Fruit fly (Drosophila melanogaster) whole organism: ENCODE results near the gene CG43049.

ENCODE experiments used
- CG8478 ChIP-seq: fragments of >200 bp; optimal IDR thresholded peaks from 2 replicates; lab custom pipeline; 2018; ENCODE audit warnings: inconsistent platforms
- Dll ChIP-seq: fragments of >200 bp; optimal IDR thresholded peaks from 2 replicates; lab custom pipeline; 2017
- EcR ChIP-seq, 2 experiments: fragments of >200 bp; optimal IDR thresholded peaks; 2 replicates each; lab custom pipeline; 2017; ENCODE audit warnings: missing biosample characterization in 2 of 2, missing genetic modification characterization in 2 of 2, missing genetic modification reagents in 2 of 2
- pan ChIP-seq: fragments of >200 bp; optimal IDR thresholded peaks from 2 replicates; lab custom pipeline; 2017
- psq ChIP-seq: fragments of >200 bp; optimal IDR thresholded peaks from 2 replicates; lab custom pipeline; 2017
- usp ChIP-seq: fragments of >200 bp; optimal IDR thresholded peaks from 2 replicates; lab custom pipeline; 2017; ENCODE audit warnings: missing biosample characterization, missing genetic modification characterization, mixed read lengths

The CG43049 gene

dm6 chr3L:18952399-18952798 lies 27.5 kb downstream of the CG43049 start:
- TF ChIP-seq EcR (GFP tag; optimal IDR thresholded peaks at IDR 0.05; lab: Kevin White, UChicago) (no peak), Dll (lab: Kevin White, UChicago) (no peak), usp (GFP tag; lab: Kevin White, UChicago) (no peak), CG8478 (no peak), psq (lab: Kevin White, UChicago) (no peak), pan (no peak)

dm6 chr3L:18957032-18957431 lies 32.1 kb downstream of the CG43049 start:
- TF ChIP-seq Dll (lab: Kevin White, UChicago) = no peak
- no peak for TF ChIP-seq usp (GFP tag; lab: Kevin White, UChicago)
- TF ChIP-seq psq (lab: Kevin White, UChicago) = no peak
- no peak for TF ChIP-seq CG8478
- no peak for TF ChIP-seq EcR (GFP tag; optimal IDR thresholded peaks at IDR 0.05; lab: Kevin White, UChicago)
- TF ChIP-seq pan = no peak

dm6 chr3L:18968193-18968969 lies 43.5 kb downstream of the CG43049 start:
- no peak for TF ChIP-seq EcR (GFP tag; optimal IDR thresholded peaks at IDR 0.05; lab: Kevin White, UChicago)
- no peak for TF ChIP-seq Dll (lab: Kevin White, UChicago)
- TF ChIP-seq pan = no peak
- TF ChIP-seq psq (lab: Kevin White, UChicago) = no peak
- no peak for TF ChIP-seq usp (GFP tag; lab: Kevin White, UChicago)
- TF ChIP-seq CG8478 = no peak
